4 worm cellular contexts compared by ENCODE assay signal in genomic region chrX:10963453-10964046, ce11.
TF ChIP-seq lines count a peak whose summit lies in the region.

TSS of gene nas-10 (minus strand) at chrX:10963503.

TF ChIP-seq in whole organism, L2 larva, 48 proteins besides CTCF, POLR2A, EP300 and RAD21 (continues in another document):
- TF ChIP-seq Y55F3AM.14 (GFP tag; optimal IDR thresholded peaks at IDR 0.05; lab: Kevin White, UChicago) = peak; percentile 56
- TF ChIP-seq mbf-1 (tag; optimal IDR thresholded peaks at IDR 0.05; lab: Kevin White, UChicago) = no peak
- TF ChIP-seq ztf-4 (tag; optimal IDR thresholded peaks at IDR 0.05; lab: Kevin White, UChicago) = no peak
- no peak for TF ChIP-seq nhr-10 (tag; optimal IDR thresholded peaks at IDR 0.05; lab: Kevin White, UChicago)
- TF ChIP-seq nhr-129 (tag; optimal IDR thresholded peaks at IDR 0.05; lab: Kevin White, UChicago) = peak; percentile 67
- no peak for TF ChIP-seq ama-1 (optimal IDR thresholded peaks at IDR 0.05; lab: Kevin White, UChicago)
- no peak for TF ChIP-seq unc-62 (GFP tag; optimal IDR thresholded peaks at IDR 0.05; lab: Kevin White, UChicago)
- TF ChIP-seq unc-55 (GFP tag; optimal IDR thresholded peaks at IDR 0.05; lab: Kevin White, UChicago) = peak; percentile 29
- no peak for TF ChIP-seq nhr-11 (tag; optimal IDR thresholded peaks at IDR 0.05; lab: Kevin White, UChicago)
- no peak for TF ChIP-seq ZK546.5 (tag; optimal IDR thresholded peaks at IDR 0.05; lab: Kevin White, UChicago)
- peak in 1 of 2 experiments; percentile 19 for TF ChIP-seq lsy-2 (tag; optimal IDR thresholded peaks at IDR 0.05; lab: Kevin White, UChicago)
- no peak for TF ChIP-seq ceh-82 (tag; optimal IDR thresholded peaks at IDR 0.05; lab: Kevin White, UChicago)
- TF ChIP-seq sma-3 (GFP tag; optimal IDR thresholded peaks at IDR 0.05; lab: Kevin White, UChicago) = peak; percentile 67
- TF ChIP-seq blmp-1 (tag; optimal IDR thresholded peaks at IDR 0.05; lab: Kevin White, UChicago; ENCODE audit: insufficient read depth) = peak; percentile 1
- TF ChIP-seq ceh-16 (tag; optimal IDR thresholded peaks at IDR 0.05; lab: Kevin White, UChicago) = no peak
- no peak for TF ChIP-seq lin-11 (tag; optimal IDR thresholded peaks at IDR 0.05; lab: Kevin White, UChicago)
- peak in 1 of 2 experiments; percentile 4 for TF ChIP-seq mdl-1 (tag; optimal IDR thresholded peaks at IDR 0.05; lab: Kevin White, UChicago)
- TF ChIP-seq nhr-21 (tag; optimal IDR thresholded peaks at IDR 0.05; lab: Kevin White, UChicago) = peak; percentile 59
- no peak for TF ChIP-seq nhr-12 (tag; optimal IDR thresholded peaks at IDR 0.05; lab: Kevin White, UChicago)
- TF ChIP-seq sma-9 (GFP tag; optimal IDR thresholded peaks at IDR 0.05; lab: Kevin White, UChicago) = peak; percentile 75
- TF ChIP-seq sma-9 (tag; optimal IDR thresholded peaks at IDR 0.05; lab: Kevin White, UChicago) = no peak
- no peak for TF ChIP-seq ztf-11 (tag; optimal IDR thresholded peaks at IDR 0.05; lab: Kevin White, UChicago)
- TF ChIP-seq lin-39 (tag; optimal IDR thresholded peaks at IDR 0.05; lab: Kevin White, UChicago) = no peak
- no peak for TF ChIP-seq peb-1 (tag; optimal IDR thresholded peaks at IDR 0.05; lab: Kevin White, UChicago)

TF ChIP-seq in whole organism, L4 larva, 104 proteins besides CTCF, POLR2A, EP300 and RAD21 (continues in another document):
- TF ChIP-seq php-3 (GFP tag; IDR thresholded peaks at IDR 0.05; lab: Robert Waterston, UW) (peak; percentile 70), zfp-3 (GFP tag; conservative IDR thresholded peaks at IDR 0.05; lab: Robert Waterston, UW) (peak; percentile 63; the same call in 1 of the 2 replicates), nhr-102 (tag; optimal IDR thresholded peaks at IDR 0.05; lab: Kevin White, UChicago) (no peak), saeg-2 (GFP tag; IDR thresholded peaks at IDR 0.05; lab: Robert Waterston, UW) (no peak), F49E8.2 (tag; optimal IDR thresholded peaks at IDR 0.05; lab: Kevin White, UChicago; ENCODE audit: borderline replicate concordance) (peak; percentile 20), ceh-62 (tag; optimal IDR thresholded peaks at IDR 0.05; lab: Kevin White, UChicago) (no peak), lin-1 (GFP tag; IDR thresholded peaks at IDR 0.05; lab: Robert Waterston, UW) (peak; percentile 94), aly-2 (tag; optimal IDR thresholded peaks at IDR 0.05; lab: Kevin White, UChicago) (no peak), unc-39 (tag; optimal IDR thresholded peaks at IDR 0.05; lab: Kevin White, UChicago) (no peak), mes-2 (tag; optimal IDR thresholded peaks at IDR 0.05; lab: Kevin White, UChicago; ENCODE audit: poor library complexity, severe bottlenecking) (peak; percentile 79), dpl-1 (GFP tag; optimal IDR thresholded peaks at IDR 0.05; lab: Kevin White, UChicago) (peak; percentile 5), ceh-82 (tag; optimal IDR thresholded peaks at IDR 0.05; lab: Kevin White, UChicago) (no peak), spr-3 (GFP tag; optimal IDR thresholded peaks at IDR 0.05; lab: Kevin White, UChicago) (peak; percentile 75), F37D6.2 (tag; optimal IDR thresholded peaks at IDR 0.05; lab: Kevin White, UChicago) (peak; percentile 62), jun-1 (tag; optimal IDR thresholded peaks at IDR 0.05; lab: Kevin White, UChicago) (no peak), ZK337.2 (GFP tag; IDR thresholded peaks at IDR 0.05; lab: Robert Waterston, UW) (peak; percentile 68), nhr-111 (GFP tag; optimal IDR thresholded peaks at IDR 0.05; lab: Kevin White, UChicago) (peak; percentile 79), aha-1 (tag; lab: Kevin White, UChicago) (peak; percentile 94), nhr-42 (GFP tag; IDR thresholded peaks at IDR 0.05; lab: Robert Waterston, UW) (peak; percentile 51; the same call in 1 of the 2 replicates), set-16 (GFP tag; IDR thresholded peaks at IDR 0.05; lab: Robert Waterston, UW) (no peak), gei-8 (GFP tag; optimal IDR thresholded peaks at IDR 0.05; lab: Kevin White, UChicago) (peak; percentile 21), ceh-28 (tag; optimal IDR thresholded peaks at IDR 0.05; lab: Kevin White, UChicago) (no peak), daf-19 (GFP tag; conservative IDR thresholded peaks at IDR 0.05; lab: Robert Waterston, UW) (peak; percentile 85), lsy-2 (tag; optimal IDR thresholded peaks at IDR 0.05; lab: Kevin White, UChicago) (no peak)

TF ChIP-seq in whole organism, late embryonic, 69 proteins besides CTCF, POLR2A, EP300 and RAD21 (continues in another document):
- peak; percentile 70 for TF ChIP-seq hlh-6 (tag; optimal IDR thresholded peaks at IDR 0.05; lab: Kevin White, UChicago)
- peak; percentile 81 for TF ChIP-seq fkh-6 (tag; optimal IDR thresholded peaks at IDR 0.05; lab: Kevin White, UChicago)
- TF ChIP-seq pros-1 (tag; optimal IDR thresholded peaks at IDR 0.05; lab: Kevin White, UChicago) = no peak
- peak; percentile 77 for TF ChIP-seq fax-1 (tag; optimal IDR thresholded peaks at IDR 0.05; lab: Kevin White, UChicago)
- TF ChIP-seq K09A11.1 (tag; optimal IDR thresholded peaks at IDR 0.05; lab: Kevin White, UChicago; ENCODE audit: insufficient read depth) = peak; percentile 75
- TF ChIP-seq pha-2 (tag; optimal IDR thresholded peaks at IDR 0.05; lab: Kevin White, UChicago) = peak; percentile 57
- peak; percentile 60 for TF ChIP-seq ceh-14 (tag; optimal IDR thresholded peaks at IDR 0.05; lab: Kevin White, UChicago)
- peak; percentile 84 for TF ChIP-seq elt-2 (tag; optimal IDR thresholded peaks at IDR 0.05; lab: Kevin White, UChicago)
- peak; percentile 64 for TF ChIP-seq hlh-13 (GFP tag; optimal IDR thresholded peaks at IDR 0.05; lab: Kevin White, UChicago)
- TF ChIP-seq unc-3 (GFP tag; conservative IDR thresholded peaks at IDR 0.05; lab: Robert Waterston, UW) = peak; percentile 78
- TF ChIP-seq unc-3 (tag; optimal IDR thresholded peaks at IDR 0.05; lab: Kevin White, UChicago) = peak; percentile 84
- TF ChIP-seq ets-4 (tag; optimal IDR thresholded peaks at IDR 0.05; lab: Kevin White, UChicago) = peak; percentile 34
- peak; percentile 51 for TF ChIP-seq sox-2 (GFP tag; IDR thresholded peaks at IDR 0.05; lab: Robert Waterston, UW)
- TF ChIP-seq ceh-24 (tag; optimal IDR thresholded peaks at IDR 0.05; lab: Kevin White, UChicago) = peak; percentile 44
- peak; percentile 73 for TF ChIP-seq eyg-1 (tag; optimal IDR thresholded peaks at IDR 0.05; lab: Kevin White, UChicago)
- peak; percentile 84 for TF ChIP-seq che-1 (tag; optimal IDR thresholded peaks at IDR 0.05; lab: Kevin White, UChicago)
- TF ChIP-seq sdc-2 (tag; optimal IDR thresholded peaks at IDR 0.05; lab: Kevin White, UChicago) = peak; percentile 84
- no peak for TF ChIP-seq ceh-22 (tag; optimal IDR thresholded peaks at IDR 0.05; lab: Kevin White, UChicago)
- peak; percentile 77 for TF ChIP-seq madf-2 (tag; optimal IDR thresholded peaks at IDR 0.05; lab: Kevin White, UChicago)
- peak; percentile 80 for TF ChIP-seq ceh-6 (GFP tag; optimal IDR thresholded peaks at IDR 0.05; lab: Kevin White, UChicago)
- TF ChIP-seq dve-1 (tag; optimal IDR thresholded peaks at IDR 0.05; lab: Kevin White, UChicago) = peak; percentile 40
- peak; percentile 85 for TF ChIP-seq ztf-16 (tag; optimal IDR thresholded peaks at IDR 0.05; lab: Kevin White, UChicago)
- peak; percentile 38 for TF ChIP-seq odd-2 (tag; optimal IDR thresholded peaks at IDR 0.05; lab: Kevin White, UChicago)
- no peak for TF ChIP-seq ceh-30 (tag; optimal IDR thresholded peaks at IDR 0.05; lab: Kevin White, UChicago)
- peak; percentile 73 for TF ChIP-seq C38D4.7 (GFP tag; optimal IDR thresholded peaks at IDR 0.05; lab: Kevin White, UChicago)

TF ChIP-seq in whole organism, mixed stage, embryonic, 35 proteins besides CTCF, POLR2A, EP300 and RAD21 (continues in another document):
- TF ChIP-seq ceh-43 (GFP tag; optimal IDR thresholded peaks at IDR 0.05; lab: Kevin White, UChicago) (peak; percentile 68), lin-13 (tag; optimal IDR thresholded peaks at IDR 0.05; lab: Kevin White, UChicago) (no peak), tbx-8 (GFP tag; optimal IDR thresholded peaks at IDR 0.05; lab: Kevin White, UChicago) (peak; percentile 30), blmp-1 (tag; optimal IDR thresholded peaks at IDR 0.05; lab: Kevin White, UChicago) (no peak), zip-8 (tag; optimal IDR thresholded peaks at IDR 0.05; lab: Kevin White, UChicago) (no peak), nhr-12 (tag; optimal IDR thresholded peaks at IDR 0.05; lab: Kevin White, UChicago) (no peak), hlh-1 (tag; optimal IDR thresholded peaks at IDR 0.05; lab: Kevin White, UChicago) (peak; percentile 57), ces-1 (GFP tag; optimal IDR thresholded peaks at IDR 0.05; lab: Kevin White, UChicago) (peak; percentile 50), nhr-76 (tag; optimal IDR thresholded peaks at IDR 0.05; lab: Kevin White, UChicago) (no peak), flh-1 (GFP tag; optimal IDR thresholded peaks at IDR 0.05; lab: Kevin White, UChicago) (peak; percentile 51), mep-1 (tag; optimal IDR thresholded peaks at IDR 0.05; lab: Kevin White, UChicago) (peak; percentile 61), elt-3 (tag; optimal IDR thresholded peaks at IDR 0.05; lab: Kevin White, UChicago) (no peak), drap-1 (GFP tag; optimal IDR thresholded peaks at IDR 0.05; lab: Kevin White, UChicago) (peak; percentile 88), lin-32 (GFP tag; optimal IDR thresholded peaks at IDR 0.05; lab: Kevin White, UChicago) (peak; percentile 76), nhr-237 (tag; optimal IDR thresholded peaks at IDR 0.05; lab: Kevin White, UChicago) (no peak), ceh-39 (tag; optimal IDR thresholded peaks at IDR 0.05; lab: Kevin White, UChicago) (no peak), mls-2 (tag; optimal IDR thresholded peaks at IDR 0.05; lab: Kevin White, UChicago) (peak; percentile 95), unc-120 (tag; optimal IDR thresholded peaks at IDR 0.05; lab: Kevin White, UChicago; ENCODE audit: poor library complexity, severe bottlenecking) (peak; percentile 86), ztf-11 (tag; optimal IDR thresholded peaks at IDR 0.05; lab: Kevin White, UChicago) (peak; percentile 38), sem-2 (GFP tag; optimal IDR thresholded peaks at IDR 0.05; lab: Kevin White, UChicago) (peak; percentile 80), ham-2 (GFP tag; optimal IDR thresholded peaks at IDR 0.05; lab: Kevin White, UChicago) (peak; percentile 73), pha-4 (tag; optimal IDR thresholded peaks at IDR 0.05; lab: Kevin White, UChicago) (peak; percentile 65), nhr-28 (tag; optimal IDR thresholded peaks at IDR 0.05; lab: Kevin White, UChicago) (peak; percentile 17), nhr-2 (tag; optimal IDR thresholded peaks at IDR 0.05; lab: Kevin White, UChicago) (no peak), mab-5 (tag; optimal IDR thresholded peaks at IDR 0.05; lab: Kevin White, UChicago) (no peak), lsy-2 (tag; optimal IDR thresholded peaks at IDR 0.05; lab: Kevin White, UChicago) (no peak), cnd-1 (tag; optimal IDR thresholded peaks at IDR 0.05; lab: Kevin White, UChicago) (peak; percentile 83), sptf-1 (tag; optimal IDR thresholded peaks at IDR 0.05; lab: Kevin White, UChicago) (peak; percentile 95), unc-39 (tag; optimal IDR thresholded peaks at IDR 0.05; lab: Kevin White, UChicago) (peak; percentile 10), bed-3 (GFP tag; optimal IDR thresholded peaks at IDR 0.05; lab: Kevin White, UChicago) (peak; percentile 76)
